Fruit fly (Drosophila melanogaster) whole organism, embryonic: Measurements from ENCODE around the gene kis.

ENCODE experiments used
- Ada2b ChIP-seq: fragments of 200-800 bp; sonication (Bioruptor generic); IDR thresholded peaks from 2 replicates; pipeline ENCODE4 v1.3.6; 2022; ENCODE audit warnings: missing biosample characterization, missing genetic modification characterization
- Atf3 ChIP-seq: fragments of 200-800 bp; sonication (Bioruptor generic); optimal IDR thresholded peaks from 3 replicates; lab custom pipeline; 2016; ENCODE audit warnings: missing biosample characterization, missing genetic modification characterization
- CG10147 ChIP-seq: fragments of 200-800 bp; sonication (Bioruptor generic); optimal IDR thresholded peaks from 2 replicates; lab custom pipeline; 2019; ENCODE audit warnings: missing biosample characterization, mild to moderate bottlenecking, missing genetic modification characterization, moderate library complexity
- CG1024 ChIP-seq: fragments of 200-800 bp; sonication (Bioruptor generic); IDR thresholded peaks from 2 replicates; pipeline ENCODE4 v1.3.6; 2022; ENCODE audit warnings: missing biosample characterization, missing genetic modification characterization
- CG10321 ChIP-seq: fragments of 200-800 bp; sonication (Bioruptor generic); IDR thresholded peaks from 2 replicates; pipeline ENCODE4 v1.3.6; 2022; ENCODE audit warnings: missing biosample characterization, missing genetic modification characterization
- CG10462 ChIP-seq: fragments of 200-800 bp; sonication (Bioruptor generic); optimal IDR thresholded peaks from 2 replicates; lab custom pipeline; 2016; ENCODE audit warnings: missing biosample characterization, missing genetic modification characterization
- CG10543 ChIP-seq: fragments of 200-800 bp; sonication (Bioruptor generic); optimal IDR thresholded peaks from 3 replicates; lab custom pipeline; 2017; ENCODE audit warnings: missing biosample characterization, mild to moderate bottlenecking, missing genetic modification characterization, moderate library complexity
- CG12071 ChIP-seq: fragments of 200-800 bp; sonication (Bioruptor generic); optimal IDR thresholded peaks from 3 replicates; lab custom pipeline; 2018; ENCODE audit warnings: missing biosample characterization, mild to moderate bottlenecking, missing genetic modification characterization
- CG12155 ChIP-seq: fragments of 200-800 bp; sonication (Bioruptor generic); optimal IDR thresholded peaks from 3 replicates; lab custom pipeline; 2016; ENCODE audit warnings: missing biosample characterization, missing genetic modification characterization
- CG13296 ChIP-seq: fragments of 200-800 bp; sonication (Bioruptor generic); optimal IDR thresholded peaks from 3 replicates; lab custom pipeline; 2018; ENCODE audit warnings: missing biosample characterization, mild to moderate bottlenecking, missing genetic modification characterization
- CG14667 ChIP-seq: fragments of 200-800 bp; sonication (Bioruptor generic); IDR thresholded peaks from 2 replicates; pipeline ENCODE4 v1.3.6; 2022; ENCODE audit warnings: missing biosample characterization, missing genetic modification characterization
- CG14710 ChIP-seq: fragments of 200-800 bp; sonication (Bioruptor generic); optimal IDR thresholded peaks from 3 replicates; lab custom pipeline; 2019; ENCODE audit warnings: missing biosample characterization, mild to moderate bottlenecking, missing genetic modification characterization, moderate library complexity
- CG15479 ChIP-seq: fragments of 200-800 bp; sonication (Bioruptor generic); optimal IDR thresholded peaks from 3 replicates; lab custom pipeline; 2019; ENCODE audit warnings: missing biosample characterization, mild to moderate bottlenecking, missing genetic modification characterization, moderate library complexity
- CG15696 ChIP-seq: fragments of 200-800 bp; sonication (Bioruptor generic); optimal IDR thresholded peaks from 2 replicates; lab custom pipeline; 2019; ENCODE audit warnings: missing biosample characterization, mild to moderate bottlenecking, missing genetic modification characterization, moderate library complexity
- CG17359 ChIP-seq: fragments of 200-800 bp; sonication (Bioruptor generic); optimal IDR thresholded peaks from 3 replicates; lab custom pipeline; 2018; ENCODE audit warnings: missing biosample characterization, mild to moderate bottlenecking, missing genetic modification characterization, moderate library complexity
- CG1832 ChIP-seq: fragments of 200-800 bp; sonication (Bioruptor generic); optimal IDR thresholded peaks from 2 replicates; lab custom pipeline; 2017; ENCODE audit warnings: missing biosample characterization, mild to moderate bottlenecking, missing genetic modification characterization, inconsistent platforms
- CG32767 ChIP-seq: fragments of 200-800 bp; sonication (Bioruptor generic); IDR thresholded peaks from 2 replicates; pipeline ENCODE4 v1.3.6; 2022; ENCODE audit warnings: missing biosample characterization, missing genetic modification characterization
- CG3281 ChIP-seq: fragments of 200-800 bp; sonication (Bioruptor generic); optimal IDR thresholded peaks from 3 replicates; lab custom pipeline; 2017; ENCODE audit warnings: missing biosample characterization, mild to moderate bottlenecking, missing genetic modification characterization
- CG6689 ChIP-seq: fragments of 200-800 bp; sonication (Bioruptor generic); IDR thresholded peaks from 2 replicates; pipeline ENCODE4 v1.3.6; 2022; ENCODE audit warnings: missing biosample characterization, missing genetic modification characterization
- CG6854 ChIP-seq: fragments of 200-800 bp; sonication (Bioruptor generic); optimal IDR thresholded peaks from 3 replicates; lab custom pipeline; 2017; ENCODE audit warnings: missing biosample characterization, mild to moderate bottlenecking, missing genetic modification characterization
- D ChIP-seq, 2 experiments: fragments of 200-800 bp in 1 of 2; fragments of >200 bp in 1 of 2; sonication (Bioruptor generic) in 1 of 2; optimal IDR thresholded peaks; 2 replicates in 1 of 2; 3 replicates in 1 of 2; lab custom pipeline; 2017; ENCODE audit warnings: mild to moderate bottlenecking in 1 of 2, missing biosample characterization in 1 of 2, missing genetic modification characterization in 1 of 2, missing genetic modification reagents in 1 of 2
- Dek ChIP-seq: fragments of 200-800 bp; sonication (Bioruptor generic); optimal IDR thresholded peaks from 3 replicates; lab custom pipeline; 2019; ENCODE audit warnings: missing biosample characterization, mild to moderate bottlenecking, missing genetic modification characterization, moderate library complexity
- Dip3 ChIP-seq: fragments of 200-800 bp; sonication (Bioruptor generic); optimal IDR thresholded peaks from 3 replicates; lab custom pipeline; 2016; ENCODE audit warnings: missing biosample characterization, missing genetic modification characterization
- Fer1 ChIP-seq: fragments of 200-800 bp; sonication (Bioruptor generic); optimal IDR thresholded peaks from 2 replicates; lab custom pipeline; 2017; ENCODE audit warnings: missing biosample characterization, mild to moderate bottlenecking, missing genetic modification characterization
- GATAe ChIP-seq: fragments of 200-800 bp; sonication (Bioruptor generic); conservative IDR thresholded peaks from 2 replicates; pipeline ENCODE4 v1.3.6; 2022; ENCODE audit warnings: missing biosample characterization, missing genetic modification characterization
- HLHmδ ChIP-seq: fragments of 200-800 bp; sonication (Bioruptor generic); optimal IDR thresholded peaks from 2 replicates; lab custom pipeline; 2018; ENCODE audit warnings: missing biosample characterization, mild to moderate bottlenecking, missing genetic modification characterization, moderate library complexity
- Hmr ChIP-seq: fragments of 200-800 bp; sonication (Bioruptor generic); optimal IDR thresholded peaks from 3 replicates; lab custom pipeline; 2017; ENCODE audit warnings: mild to moderate bottlenecking, missing biosample characterization, missing genetic modification reagents, missing genetic modification characterization
- Lpt ChIP-seq: fragments of >200 bp; optimal IDR thresholded peaks from 2 replicates; lab custom pipeline; 2018; ENCODE audit warnings: missing biosample characterization, missing genetic modification characterization
- MBD-R2 ChIP-seq: fragments of 200-800 bp; sonication (Bioruptor generic); IDR thresholded peaks from 2 replicates; pipeline ENCODE4 v1.3.6; 2022; ENCODE audit warnings: missing biosample characterization, missing genetic modification characterization
- Pdp1 ChIP-seq, 2 experiments: fragments of 200-800 bp; sonication (Bioruptor generic); optimal IDR thresholded peaks; 3 replicates each; lab custom pipeline; 2016; ENCODE audit warnings: missing biosample characterization in 2 of 2, missing genetic modification characterization in 2 of 2, mild to moderate bottlenecking in 1 of 2, moderate library complexity in 1 of 2
- Stat92E ChIP-seq, 3 experiments: fragments of >200 bp in 2 of 3; fragments of 200-800 bp in 1 of 3; sonication (Bioruptor generic) in 1 of 3; optimal IDR thresholded peaks; 2 replicates each; lab custom pipeline; 2017 to 2019; ENCODE audit warnings: missing biosample characterization in 3 of 3, missing genetic modification characterization in 3 of 3, mild to moderate bottlenecking in 1 of 3, moderate library complexity in 1 of 3
- Trl ChIP-seq, 3 experiments: fragments of >200 bp in 2 of 3; fragments of 200-800 bp in 1 of 3; sonication (Bioruptor generic) in 1 of 3; optimal IDR thresholded peaks; 2 replicates in 1 of 3; 3 replicates in 2 of 3; lab custom pipeline; 2016 to 2017; ENCODE audit warnings: missing biosample characterization in 1 of 3, missing genetic modification characterization in 1 of 3
- Xbp1 ChIP-seq: fragments of 200-800 bp; sonication (Bioruptor generic); optimal IDR thresholded peaks from 3 replicates; lab custom pipeline; 2016; ENCODE audit warnings: missing biosample characterization, mild to moderate bottlenecking, missing genetic modification characterization
- cato ChIP-seq: fragments of 200-800 bp; sonication (Bioruptor generic); optimal IDR thresholded peaks from 2 replicates; lab custom pipeline; 2016; ENCODE audit warnings: missing biosample characterization, missing genetic modification characterization, borderline replicate concordance
- cg ChIP-seq: fragments of 200-800 bp; sonication (Bioruptor generic); optimal IDR thresholded peaks from 3 replicates; lab custom pipeline; 2019; ENCODE audit warnings: missing biosample characterization, mild to moderate bottlenecking, missing genetic modification characterization, moderate library complexity
- cwo ChIP-seq: fragments of 200-800 bp; sonication (Bioruptor generic); optimal IDR thresholded peaks from 3 replicates; lab custom pipeline; 2017; ENCODE audit warnings: missing biosample characterization, missing genetic modification characterization, mild to moderate bottlenecking, moderate library complexity, missing genetic modification reagents
- ems ChIP-seq: fragments of 200-800 bp; sonication (Bioruptor generic); optimal IDR thresholded peaks from 3 replicates; lab custom pipeline; 2016; ENCODE audit warnings: missing biosample characterization, missing genetic modification characterization
- ewg ChIP-seq: fragments of 200-800 bp; sonication (Bioruptor generic); optimal IDR thresholded peaks from 3 replicates; lab custom pipeline; 2017; ENCODE audit warnings: mild to moderate bottlenecking, missing biosample characterization, missing genetic modification reagents, missing genetic modification characterization
- grn ChIP-seq: fragments of 200-800 bp; sonication (Bioruptor generic); optimal IDR thresholded peaks from 3 replicates; lab custom pipeline; 2017; ENCODE audit warnings: missing biosample characterization, missing genetic modification characterization
- gsb-n ChIP-seq: fragments of 200-800 bp; sonication (Bioruptor generic); optimal IDR thresholded peaks from 3 replicates; lab custom pipeline; 2018; ENCODE audit warnings: missing biosample characterization, mild to moderate bottlenecking, missing genetic modification characterization
- kah ChIP-seq: fragments of 200-800 bp; sonication (Bioruptor generic); optimal IDR thresholded peaks from 2 replicates; lab custom pipeline; 2018; ENCODE audit warnings: missing biosample characterization, mild to moderate bottlenecking, missing genetic modification characterization
- mam ChIP-seq: fragments of 200-800 bp; sonication (Bioruptor generic); optimal IDR thresholded peaks from 3 replicates; lab custom pipeline; 2016; ENCODE audit warnings: missing biosample characterization, missing genetic modification characterization
- nerfin-1 ChIP-seq: fragments of 200-800 bp; sonication (Bioruptor generic); optimal IDR thresholded peaks from 3 replicates; lab custom pipeline; 2019; ENCODE audit warnings: missing biosample characterization, mild to moderate bottlenecking, missing genetic modification characterization, moderate library complexity
- odd ChIP-seq: fragments of 200-800 bp; sonication (Bioruptor generic); optimal IDR thresholded peaks from 2 replicates; lab custom pipeline; 2017; ENCODE audit warnings: missing biosample characterization, mild to moderate bottlenecking, missing genetic modification characterization
- pita ChIP-seq: fragments of 200-800 bp; sonication (Bioruptor generic); optimal IDR thresholded peaks from 2 replicates; lab custom pipeline; 2017; ENCODE audit warnings: missing biosample characterization, mild to moderate bottlenecking, missing genetic modification characterization
- sna ChIP-seq: fragments of 200-800 bp; sonication (Bioruptor generic); IDR thresholded peaks from 2 replicates; pipeline ENCODE4 v1.3.6; 2022; ENCODE audit warnings: missing biosample characterization, missing genetic modification characterization; ENCODE audit not compliant: partially characterized antibody
- z ChIP-seq: fragments of 200-800 bp; sonication (Bioruptor generic); IDR thresholded peaks from 3 replicates; pipeline ENCODE4 v1.3.6; 2022; ENCODE audit warnings: missing biosample characterization, missing genetic modification characterization

The kis gene

DNA sequence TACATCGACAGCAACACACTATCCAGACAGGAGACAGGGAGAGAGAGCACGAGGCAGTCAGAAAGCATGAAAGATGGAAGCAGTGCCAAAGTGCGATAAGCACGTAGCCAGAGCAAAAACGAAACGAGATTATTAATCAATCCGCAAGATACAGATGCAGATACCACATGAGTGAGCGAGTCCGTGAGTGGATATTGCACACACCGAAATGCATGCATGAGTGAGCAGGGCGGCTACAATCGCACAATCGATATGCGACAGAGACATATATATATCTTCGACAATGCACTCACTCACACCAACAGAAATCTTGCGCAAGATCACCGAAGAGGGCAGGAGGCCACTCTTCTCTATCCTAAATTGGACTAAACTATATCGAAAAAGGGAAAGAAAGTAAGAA, 27.8 kb downstream of the kis start:
- TF ChIP-seq ewg (GFP tag; lab: Kevin White, UChicago) (no peak), CG17359 (no peak), cato (GFP tag; lab: Kevin White, UChicago) (no peak), Lpt (peak; percentile 11), GATAe (GFP tag; lab: Robert Waterston, UW) (no peak), CG10321 (GFP tag; lab: Robert Waterston, UW) (peak; percentile 83), z (GFP tag; lab: Robert Waterston, UW) (peak; percentile 83), Xbp1 (GFP tag; lab: Kevin White, UChicago) (no peak), Dek (no peak), CG3281 (GFP tag; lab: Kevin White, UChicago) (no peak), Dip3 (GFP tag; lab: Kevin White, UChicago) (no peak), CG15479 (GFP tag; lab: Kevin White, UChicago) (peak; percentile 92), CG10147 (GFP tag; lab: Kevin White, UChicago) (no peak), grn (GFP tag; lab: Kevin White, UChicago) (peak; percentile 87), CG10462 (GFP tag; lab: Kevin White, UChicago) (no peak), Stat92E (GFP tag; optimal IDR thresholded peaks at IDR 0.05; lab: Kevin White, UChicago) (no peak), Ada2b (GFP tag; lab: Robert Waterston, UW) (no peak), CG12071 (no peak), cg (GFP tag; lab: Kevin White, UChicago) (peak; percentile 49), CG1832 (GFP tag; lab: Kevin White, UChicago) (peak; percentile 58), D (optimal IDR thresholded peaks at IDR 0.05; lab: Kevin White, UChicago) (peak; percentile 62), D (GFP tag; optimal IDR thresholded peaks at IDR 0.05; lab: Kevin White, UChicago) (no peak)

DNA sequence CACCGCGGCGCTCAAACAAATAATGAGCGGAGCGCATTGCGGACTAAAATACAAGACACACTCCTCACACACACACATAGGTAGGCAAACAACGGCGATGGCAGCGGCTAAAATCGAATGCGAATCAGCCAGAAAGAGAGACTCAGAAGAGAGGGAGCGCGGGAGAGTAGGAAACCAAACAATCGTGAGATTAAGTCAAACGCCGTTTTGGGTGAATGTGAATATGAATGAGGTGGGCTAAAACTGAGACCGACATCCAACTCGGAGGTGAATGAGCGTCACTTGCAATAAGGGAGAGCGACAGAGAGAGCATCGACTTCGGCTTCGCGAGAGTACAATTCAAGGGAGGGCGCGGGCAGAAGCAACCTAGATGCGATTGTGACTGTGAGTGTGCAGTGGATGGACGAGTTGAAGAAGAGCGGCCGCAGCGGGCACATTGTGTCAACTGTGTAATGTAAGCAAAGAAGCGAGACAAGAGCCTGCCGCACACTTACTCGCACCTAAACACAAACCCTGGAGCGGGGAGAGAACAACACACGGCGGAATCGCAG, 28.6 kb downstream of the kis start:
- no peak for TF ChIP-seq Atf3
- peak; percentile 96 to 98 for TF ChIP-seq Trl (optimal IDR thresholded peaks at IDR 0.05; lab: Kevin White, UChicago)
- peak; percentile 46 for TF ChIP-seq Trl (GFP tag; optimal IDR thresholded peaks at IDR 0.05; lab: Kevin White, UChicago)
- TF ChIP-seq MBD-R2 (GFP tag; lab: Robert Waterston, UW): no peak
- peak; percentile 31 for TF ChIP-seq odd (GFP tag; lab: Kevin White, UChicago)
- peak in 1 of 2 experiments; percentile 9 for TF ChIP-seq Pdp1 (GFP tag; optimal IDR thresholded peaks at IDR 0.05; lab: Kevin White, UChicago)
- TF ChIP-seq sna (GFP tag; lab: Robert Waterston, UW): peak; percentile 64; the same call in 1 of the 2 replicates
- peak; percentile 16 for TF ChIP-seq kah (GFP tag; lab: Kevin White, UChicago)
- TF ChIP-seq gsb-n (tag; lab: Kevin White, UChicago): peak; percentile 20
- TF ChIP-seq mam (GFP tag; lab: Kevin White, UChicago): no peak
- TF ChIP-seq cwo (GFP tag; lab: Kevin White, UChicago): peak; percentile 18
- TF ChIP-seq CG14710 (tag; lab: Kevin White, UChicago): no peak
- peak; percentile 39; the same call in 1 of the 2 replicates for TF ChIP-seq CG1024 (GFP tag; lab: Robert Waterston, UW)
- TF ChIP-seq CG13296: peak; percentile 12
- TF ChIP-seq CG10147 (GFP tag; lab: Kevin White, UChicago): no peak
- no peak for TF ChIP-seq pita (GFP tag; lab: Kevin White, UChicago)
- TF ChIP-seq CG12155 (GFP tag; lab: Kevin White, UChicago): peak; percentile 80
- TF ChIP-seq CG6854: peak; percentile 12
- peak; percentile 73 for TF ChIP-seq HLHmδ (GFP tag; lab: Kevin White, UChicago)
- peak; percentile 8 for TF ChIP-seq Hmr (GFP tag; lab: Kevin White, UChicago)
- TF ChIP-seq nerfin-1 (tag; lab: Kevin White, UChicago): peak; percentile 11
- TF ChIP-seq CG32767 (GFP tag; lab: Robert Waterston, UW): no peak; the same call in 1 of the 2 replicates
- TF ChIP-seq ems (GFP tag; lab: Kevin White, UChicago): no peak
- TF ChIP-seq Fer1: peak; percentile 48
- TF ChIP-seq CG14667 (GFP tag; lab: Robert Waterston, UW): no peak
- TF ChIP-seq cg (GFP tag; lab: Kevin White, UChicago): peak; percentile 85
- peak; percentile 25 for TF ChIP-seq CG15696
- peak; percentile 65 for TF ChIP-seq CG10543 (GFP tag; lab: Kevin White, UChicago)
- TF ChIP-seq CG6689 (GFP tag; lab: Robert Waterston, UW): peak; percentile 5; the same call in 1 of the 2 replicates
